Worm (Caenorhabditis elegans): Measurements from ENCODE around the gene srh-76.

DNA sequence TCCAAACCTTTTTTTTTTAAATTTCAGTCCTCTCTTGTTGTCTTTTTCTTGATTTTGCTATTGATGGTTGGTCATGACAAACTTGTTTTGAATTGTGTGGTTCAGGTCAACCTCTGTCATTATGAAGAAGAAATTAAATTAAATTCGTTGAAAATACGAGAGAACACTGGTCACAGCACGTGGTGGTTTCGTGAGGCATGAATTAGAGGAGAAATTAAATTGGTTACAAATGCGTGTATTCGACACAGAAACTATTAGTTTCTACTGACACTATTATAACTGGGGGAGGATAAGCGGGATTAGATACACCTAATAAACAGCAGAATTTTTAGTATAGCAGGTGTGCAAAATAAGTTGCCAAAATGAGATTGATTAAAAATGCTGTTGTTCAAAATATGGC lies 18.5 kb downstream of the srh-76 start:
- TF ChIP-seq flt-1 (GFP tag; IDR thresholded peaks at IDR 0.05) = no peak
- no peak for TF ChIP-seq klf-2 (GFP tag; conservative IDR thresholded peaks at IDR 0.05)
- no peak for TF ChIP-seq cog-1 (tag; optimal IDR thresholded peaks at IDR 0.05)
- TF ChIP-seq ztf-29 (GFP tag; IDR thresholded peaks at IDR 0.05) = no peak
- TF ChIP-seq ztf-23 (GFP tag; IDR thresholded peaks at IDR 0.05) = no peak
- TF ChIP-seq tab-1 (GFP tag; IDR thresholded peaks at IDR 0.05) = no peak
- TF ChIP-seq med-1 (GFP tag; optimal IDR thresholded peaks at IDR 0.05; ENCODE audit: insufficient read depth) = no peak
- no peak for TF ChIP-seq ref-1 (GFP tag; conservative IDR thresholded peaks at IDR 0.05)
